Worm (Caenorhabditis elegans) whole organism, mixed stage, embryonic: ENCODE data around the gene C43H6.4.

ENCODE experiments used
- M03D4.4 ChIP-seq: sonication (generic microtip); optimal IDR thresholded peaks from 2 replicates; lab custom pipeline; 2017; ENCODE audit warnings: mild to moderate bottlenecking, missing genetic modification characterization, missing compliant biosample characterization
- bed-3 ChIP-seq: fragments of 200-800 bp; sonication (Bioruptor generic); optimal IDR thresholded peaks from 3 replicates; lab custom pipeline; 2018; ENCODE audit warnings: mild to moderate bottlenecking, missing genetic modification characterization, moderate library complexity, missing compliant biosample characterization
- blmp-1 ChIP-seq: fragments of 150-350 bp; optimal IDR thresholded peaks from 2 replicates; lab custom pipeline; 2014; ENCODE audit warnings: missing biosample characterization, missing genetic modification characterization
- ceh-39 ChIP-seq: fragments of 150-350 bp; optimal IDR thresholded peaks from 2 replicates; lab custom pipeline; 2014; ENCODE audit warnings: missing biosample characterization, missing genetic modification characterization
- ceh-43 ChIP-seq: fragments of 200-800 bp; sonication (Bioruptor generic); optimal IDR thresholded peaks from 2 replicates; lab custom pipeline; 2018; ENCODE audit warnings: mild to moderate bottlenecking, missing genetic modification characterization, moderate library complexity, missing compliant biosample characterization
- ceh-83 ChIP-seq: fragments of 200-800 bp; sonication (Bioruptor generic); optimal IDR thresholded peaks from 2 replicates; lab custom pipeline; 2018; ENCODE audit warnings: mild to moderate bottlenecking, missing genetic modification characterization, missing compliant biosample characterization
- cnd-1 ChIP-seq: fragments of 200-800 bp; sonication (Bioruptor generic); optimal IDR thresholded peaks from 2 replicates; lab custom pipeline; 2018; ENCODE audit warnings: mild to moderate bottlenecking, missing genetic modification characterization, missing compliant biosample characterization
- drap-1 ChIP-seq: fragments of 200-800 bp; sonication (Bioruptor generic); optimal IDR thresholded peaks from 3 replicates; lab custom pipeline; 2018; ENCODE audit warnings: mild to moderate bottlenecking, missing genetic modification characterization, missing compliant biosample characterization
- elt-1 ChIP-seq: sonication (generic microtip); optimal IDR thresholded peaks from 2 replicates; lab custom pipeline; 2017; ENCODE audit warnings: missing genetic modification characterization, mild to moderate bottlenecking, missing compliant biosample characterization, antibody characterized with exemption, moderate library complexity, borderline replicate concordance; ENCODE audit not compliant: insufficient read depth
- elt-3 ChIP-seq: fragments of 150-350 bp; optimal IDR thresholded peaks from 2 replicates; lab custom pipeline; 2014; ENCODE audit warnings: missing biosample characterization, missing genetic modification characterization
- ham-2 ChIP-seq: fragments of 200-800 bp; sonication (Bioruptor generic); optimal IDR thresholded peaks from 2 replicates; lab custom pipeline; 2018; ENCODE audit warnings: mild to moderate bottlenecking, missing genetic modification characterization, missing compliant biosample characterization
- hlh-1 ChIP-seq: fragments of 150-350 bp; optimal IDR thresholded peaks from 2 replicates; lab custom pipeline; 2014; ENCODE audit warnings: missing biosample characterization, missing genetic modification reagents, missing genetic modification characterization
- lin-13 ChIP-seq: fragments of 150-350 bp; optimal IDR thresholded peaks from 2 replicates; lab custom pipeline; 2014; ENCODE audit warnings: missing biosample characterization, missing genetic modification characterization
- lsy-2 ChIP-seq: fragments of 150-350 bp; optimal IDR thresholded peaks from 2 replicates; lab custom pipeline; 2014; ENCODE audit warnings: missing biosample characterization, missing genetic modification characterization
- mab-5 ChIP-seq: fragments of 150-350 bp; optimal IDR thresholded peaks from 2 replicates; lab custom pipeline; 2014; ENCODE audit warnings: missing biosample characterization, missing genetic modification characterization
- mep-1 ChIP-seq: fragments of 150-350 bp; optimal IDR thresholded peaks from 2 replicates; lab custom pipeline; 2017; ENCODE audit warnings: missing biosample characterization, missing genetic modification reagents, missing genetic modification characterization, inconsistent platforms
- mls-2 ChIP-seq: sonication (generic microtip); optimal IDR thresholded peaks from 2 replicates; lab custom pipeline; 2016; ENCODE audit warnings: mild to moderate bottlenecking, missing genetic modification characterization, moderate library complexity, missing compliant biosample characterization
- nhr-12 ChIP-seq: fragments of 150-350 bp; optimal IDR thresholded peaks from 2 replicates; lab custom pipeline; 2014; ENCODE audit warnings: missing biosample characterization, missing genetic modification characterization
- nhr-2 ChIP-seq: fragments of 150-350 bp; optimal IDR thresholded peaks from 2 replicates; lab custom pipeline; 2014; ENCODE audit warnings: missing biosample characterization, missing genetic modification characterization
- nhr-237 ChIP-seq: fragments of 150-350 bp; optimal IDR thresholded peaks from 2 replicates; lab custom pipeline; 2014; ENCODE audit warnings: missing biosample characterization, missing genetic modification characterization
- nhr-28 ChIP-seq: fragments of 150-350 bp; optimal IDR thresholded peaks from 2 replicates; lab custom pipeline; 2014; ENCODE audit warnings: missing biosample characterization, missing genetic modification characterization
- nhr-76 ChIP-seq: sonication (generic microtip); optimal IDR thresholded peaks from 2 replicates; lab custom pipeline; 2017; ENCODE audit warnings: missing biosample characterization, missing genetic modification characterization
- pha-4 ChIP-seq: fragments of 150-350 bp; optimal IDR thresholded peaks from 2 replicates; lab custom pipeline; 2018; ENCODE audit warnings: missing biosample characterization, missing genetic modification reagents, missing genetic modification characterization
- sem-2 ChIP-seq: fragments of 200-800 bp; sonication (Bioruptor generic); optimal IDR thresholded peaks from 2 replicates; lab custom pipeline; 2018; ENCODE audit warnings: mild to moderate bottlenecking, missing genetic modification characterization, missing compliant biosample characterization
- snpc-4 ChIP-seq: fragments of 150-350 bp; optimal IDR thresholded peaks from 2 replicates; lab custom pipeline; 2014; ENCODE audit warnings: missing biosample characterization, missing genetic modification characterization
- sptf-1 ChIP-seq: sonication (generic microtip); optimal IDR thresholded peaks from 2 replicates; lab custom pipeline; 2017; ENCODE audit warnings: mild to moderate bottlenecking, missing genetic modification characterization, moderate library complexity, missing compliant biosample characterization
- tbx-8 ChIP-seq: fragments of 200-800 bp; sonication (Bioruptor generic); optimal IDR thresholded peaks from 2 replicates; lab custom pipeline; 2018; ENCODE audit warnings: mild to moderate bottlenecking, missing genetic modification characterization, moderate library complexity, missing compliant biosample characterization
- unc-39 ChIP-seq: fragments of 150-350 bp; optimal IDR thresholded peaks from 2 replicates; lab custom pipeline; 2014; ENCODE audit warnings: missing biosample characterization, missing genetic modification characterization
- zip-8 ChIP-seq: fragments of 150-350 bp; optimal IDR thresholded peaks from 2 replicates; lab custom pipeline; 2014; ENCODE audit warnings: missing biosample characterization, missing genetic modification characterization

Gene C43H6.4

DNA sequence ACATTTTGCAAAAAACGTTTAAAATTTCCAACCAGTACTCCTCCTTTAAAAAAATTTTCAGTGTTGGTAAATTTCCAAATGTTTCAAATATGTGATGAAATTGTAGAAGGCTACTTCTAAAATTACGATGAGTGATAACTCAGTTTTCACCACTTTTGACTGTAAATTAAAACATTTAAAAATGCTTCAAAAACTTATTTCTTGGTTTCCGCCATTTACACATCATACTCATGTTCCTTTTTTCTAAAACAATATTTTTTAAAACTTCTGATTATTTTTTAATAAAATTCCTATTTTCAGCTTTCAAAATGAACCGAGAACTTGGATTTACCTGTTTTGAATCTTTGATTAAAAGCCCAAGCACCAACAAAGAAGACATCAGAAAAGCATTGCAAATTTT lies at the start of gene C43H6.4:
Gene C43H6.4, plus strand, starts transcription at position 301 of the 400 bp plus-strand sequence.
- TF ChIP-seq blmp-1 (tag; lab: Kevin White, UChicago) (no peak), nhr-2 (tag; lab: Kevin White, UChicago) (no peak), bed-3 (GFP tag; lab: Kevin White, UChicago) (no peak), mls-2 (tag; lab: Kevin White, UChicago) (no peak), hlh-1 (no peak), elt-1 (no peak)

DNA sequence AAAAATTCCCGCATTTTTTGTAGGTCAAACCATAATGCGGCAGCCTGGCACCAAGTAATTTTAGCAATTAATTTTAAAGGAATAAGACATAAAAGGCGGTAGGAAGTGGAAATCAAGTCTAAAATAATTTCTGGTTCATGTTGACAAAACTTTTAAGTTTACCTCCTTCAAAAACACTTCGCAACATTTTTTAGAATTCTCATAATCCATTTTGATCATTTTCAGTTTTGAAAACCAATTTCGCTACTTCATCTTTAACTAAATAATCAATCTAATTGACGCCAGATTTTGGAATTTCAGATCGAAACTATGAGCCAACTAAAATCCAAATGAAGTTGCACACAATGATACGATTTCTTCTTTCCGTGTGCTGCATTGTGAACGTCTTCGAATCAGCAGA lies 44.0 kb upstream of the C43H6.4 start, which contains the start of gene lgc-40:
Gene lgc-40, plus strand, starts transcription at position 301 of the 400 bp plus-strand sequence.
- TF ChIP-seq ceh-83 (GFP tag; lab: Kevin White, UChicago) (no peak), mls-2 (tag; lab: Kevin White, UChicago) (no peak), pha-4 (tag; lab: Kevin White, UChicago) (no peak)

DNA sequence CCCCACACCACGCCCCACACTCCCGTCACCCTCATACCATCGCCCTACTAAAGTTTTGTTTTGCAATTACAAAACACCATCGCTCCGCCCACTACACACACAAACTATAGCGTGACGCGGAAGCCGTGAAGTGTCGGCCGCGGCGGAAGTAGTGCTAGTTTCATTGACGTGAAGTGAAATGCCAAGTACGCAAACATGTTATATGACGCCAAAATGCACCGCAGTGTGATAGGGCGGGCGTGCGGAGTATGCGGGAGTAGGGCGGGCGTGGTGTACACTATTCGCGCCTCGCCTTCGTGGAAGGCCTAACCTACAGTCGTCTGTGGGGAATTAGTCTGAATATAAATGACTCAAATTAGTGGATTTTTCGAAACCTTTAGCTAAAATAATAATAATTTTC lies 41.0 kb upstream of the C43H6.4 start:
- TF ChIP-seq sptf-1 (tag; lab: Kevin White, UChicago) (no peak), hlh-1 (no peak), M03D4.4 (tag; lab: Kevin White, UChicago) (no peak), ceh-43 (GFP tag; lab: Kevin White, UChicago) (no peak), tbx-8 (GFP tag; lab: Kevin White, UChicago) (no peak), sem-2 (no peak), ceh-39 (no peak), ham-2 (GFP tag; lab: Kevin White, UChicago) (no peak), lin-13 (tag; lab: Kevin White, UChicago) (no peak), mls-2 (tag; lab: Kevin White, UChicago) (no peak), cnd-1 (no peak), ceh-83 (GFP tag; lab: Kevin White, UChicago) (no peak), elt-3 (no peak), nhr-76 (tag; lab: Kevin White, UChicago) (no peak), unc-39 (tag; lab: Kevin White, UChicago) (no peak), snpc-4 (no peak), nhr-2 (tag; lab: Kevin White, UChicago) (no peak), nhr-237 (tag; lab: Kevin White, UChicago) (no peak)

DNA sequence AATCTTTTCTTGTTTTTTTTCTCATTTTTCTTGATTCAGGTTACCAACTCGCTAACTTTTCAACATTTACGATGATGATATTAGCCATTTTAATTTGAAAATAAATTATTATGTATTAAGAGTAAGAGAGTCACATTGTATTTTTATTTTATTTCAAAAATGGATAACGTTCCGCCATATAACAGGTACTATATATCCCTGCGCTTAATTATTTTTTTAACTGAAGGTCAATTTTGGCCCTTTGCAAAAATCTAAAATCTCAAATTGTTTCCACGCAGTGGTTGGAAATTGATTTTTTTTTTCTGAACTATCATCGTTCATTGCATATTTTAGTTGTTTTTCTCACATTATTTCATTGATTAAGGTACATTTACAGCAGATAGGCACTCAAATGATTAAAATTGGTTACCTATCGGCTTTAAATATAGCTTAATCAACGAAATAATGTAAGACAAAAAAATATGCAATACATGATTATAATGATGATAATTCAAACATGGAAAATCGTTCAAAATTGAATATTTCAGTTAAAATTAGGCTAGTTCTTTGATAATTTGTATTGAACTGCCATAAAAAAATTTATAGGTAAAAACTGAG lies 39.0 kb upstream of the C43H6.4 start:
- TF ChIP-seq unc-39 (tag; lab: Kevin White, UChicago), result no peak
- TF ChIP-seq nhr-237 (tag; lab: Kevin White, UChicago), result peak; percentile 61

DNA sequence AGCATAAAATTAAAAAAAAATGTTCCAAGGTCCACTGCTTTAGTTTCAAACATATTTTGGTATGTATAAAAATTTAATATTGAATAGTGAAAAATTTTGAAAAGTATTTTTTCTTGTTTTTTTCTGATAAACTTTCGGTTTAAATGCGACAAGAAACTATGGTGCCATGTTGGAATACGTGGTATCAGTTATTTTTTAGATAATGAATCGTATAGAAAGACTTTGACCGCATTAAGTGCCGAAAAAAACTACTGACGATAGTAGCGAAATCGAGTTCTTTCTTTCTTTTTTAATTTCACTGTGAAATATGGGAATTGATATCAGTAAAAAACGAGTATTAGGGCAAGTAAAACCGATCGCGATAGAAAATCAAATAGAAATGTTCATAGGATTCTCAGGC lies 37.9 kb upstream of the C43H6.4 start, which contains the start of gene T24D8.6:
Gene T24D8.6, minus strand, starts transcription at position 101 of the 400 bp plus-strand sequence.
- TF ChIP-seq ceh-43 (GFP tag; lab: Kevin White, UChicago) (no peak), nhr-28 (tag; lab: Kevin White, UChicago) (no peak), mls-2 (tag; lab: Kevin White, UChicago) (no peak), ham-2 (GFP tag; lab: Kevin White, UChicago) (no peak), nhr-237 (tag; lab: Kevin White, UChicago) (no peak), mab-5 (no peak), elt-3 (no peak), nhr-76 (tag; lab: Kevin White, UChicago) (no peak), ceh-83 (GFP tag; lab: Kevin White, UChicago) (no peak), nhr-2 (tag; lab: Kevin White, UChicago) (no peak), zip-8 (no peak), nhr-12 (tag; lab: Kevin White, UChicago) (no peak), drap-1 (GFP tag; lab: Kevin White, UChicago) (no peak), sptf-1 (tag; lab: Kevin White, UChicago) (no peak), lsy-2 (tag; lab: Kevin White, UChicago) (no peak), mep-1 (tag; lab: Kevin White, UChicago) (no peak), sem-2 (no peak), snpc-4 (no peak), pha-4 (tag; lab: Kevin White, UChicago) (no peak)
